Worm (Caenorhabditis elegans) whole organism, late embryonic: ENCODE results near the gene lin-18.

ENCODE experiments used
- ama-1 ChIP-seq: fragments of 150-350 bp; optimal IDR thresholded peaks from 2 replicates; lab custom pipeline; 2014
- ceh-2 ChIP-seq: sonication (generic microtip); optimal IDR thresholded peaks from 2 replicates; lab custom pipeline; 2016; ENCODE audit warnings: missing genotype, missing genetic modification characterization, missing compliant biosample characterization
- dve-1 ChIP-seq: sonication (generic microtip); optimal IDR thresholded peaks from 2 replicates; lab custom pipeline; 2017; ENCODE audit warnings: antibody characterized with exemption, mild to moderate bottlenecking, missing genetic modification characterization, missing compliant biosample characterization
- elt-2 ChIP-seq: sonication (generic microtip); optimal IDR thresholded peaks from 2 replicates; lab custom pipeline; 2016; ENCODE audit warnings: missing genetic modification reagents, missing genetic modification characterization, missing compliant biosample characterization
- fkh-6 ChIP-seq: sonication (generic microtip); optimal IDR thresholded peaks from 2 replicates; lab custom pipeline; 2016; ENCODE audit warnings: missing genetic modification characterization, missing compliant biosample characterization
- npax-4 ChIP-seq: sonication (generic microtip); optimal IDR thresholded peaks from 2 replicates; lab custom pipeline; 2016; ENCODE audit warnings: missing genetic modification characterization, missing compliant biosample characterization
- odd-2 ChIP-seq: sonication (generic microtip); optimal IDR thresholded peaks from 2 replicates; lab custom pipeline; 2017; ENCODE audit warnings: antibody characterized with exemption, mild to moderate bottlenecking, missing genetic modification characterization, missing compliant biosample characterization
- pax-1 ChIP-seq: fragments of 150-350 bp; optimal IDR thresholded peaks from 2 replicates; lab custom pipeline; 2014; ENCODE audit warnings: missing biosample characterization, missing genetic modification characterization
- pqm-1 ChIP-seq: sonication (generic microtip); optimal IDR thresholded peaks from 2 replicates; lab custom pipeline; 2016; ENCODE audit warnings: missing genetic modification characterization, missing compliant biosample characterization
- rnt-1 ChIP-seq: sonication (generic microtip); optimal IDR thresholded peaks from 2 replicates; lab custom pipeline; 2016; ENCODE audit warnings: missing genetic modification characterization, missing compliant biosample characterization

ce11 chrX:3915748-3916147 is 42.6 kb upstream of the lin-18 start, which contains the start of gene idpp-9:
- TF ChIP-seq pqm-1 (tag; lab: Kevin White, UChicago) (no peak), npax-4 (no peak), dve-1 (tag; lab: Kevin White, UChicago) (no peak), rnt-1 (tag; lab: Kevin White, UChicago) (no peak), elt-2 (tag; lab: Kevin White, UChicago) (no peak), pax-1 (tag; lab: Kevin White, UChicago) (no peak), fkh-6 (tag; lab: Kevin White, UChicago) (no peak), odd-2 (tag; lab: Kevin White, UChicago) (no peak), ama-1 (no peak), ceh-2 (tag; lab: Kevin White, UChicago) (no peak)
